Worm (Caenorhabditis elegans): ENCODE results near the gene F38B6.8.

- no peak for TF ChIP-seq flt-1 (GFP tag; IDR thresholded peaks at IDR 0.05)
- TF ChIP-seq med-1 (GFP tag; optimal IDR thresholded peaks at IDR 0.05; ENCODE audit: insufficient read depth) = no peak
Measured at ce11 chrX:6682683-6683082, at the start of gene F38B6.8.

Data from whole organism, midembryonic.